Worm (Caenorhabditis elegans) whole organism, L1 larva: ENCODE data around the gene C14A4.7.

ENCODE experiments used
- C04F5.9 ChIP-seq: sonication (generic microtip); optimal IDR thresholded peaks from 2 replicates; lab custom pipeline; 2016; ENCODE audit warnings: missing genetic modification characterization, missing compliant biosample characterization
- aha-1 ChIP-seq: fragments of 150-350 bp; optimal IDR thresholded peaks from 2 replicates; lab custom pipeline; 2014; ENCODE audit warnings: missing biosample characterization, missing genetic modification characterization
- ama-1 ChIP-seq: fragments of 150-350 bp; optimal IDR thresholded peaks from 2 replicates; lab custom pipeline; 2014
- ceh-63 ChIP-seq: fragments of 200-800 bp; sonication (Bioruptor generic); optimal IDR thresholded peaks from 2 replicates; lab custom pipeline; 2018; ENCODE audit warnings: mild to moderate bottlenecking, missing genetic modification characterization, missing compliant biosample characterization
- ceh-88 ChIP-seq: fragments of 200-800 bp; sonication (Bioruptor generic); IDR thresholded peaks from 2 replicates; pipeline ENCODE4 v1.3.6; 2022; ENCODE audit warnings: missing genetic modification characterization, missing compliant biosample characterization
- ceh-90 ChIP-seq: sonication (generic microtip); optimal IDR thresholded peaks from 2 replicates; lab custom pipeline; 2016; ENCODE audit warnings: missing genetic modification characterization, missing compliant biosample characterization
- ces-1 ChIP-seq: fragments of 150-350 bp; optimal IDR thresholded peaks from 2 replicates; lab custom pipeline; 2014; ENCODE audit warnings: missing biosample characterization, missing genetic modification reagents, missing genetic modification characterization
- efl-1 ChIP-seq, 4 experiments: fragments of 150-350 bp; optimal IDR thresholded peaks in 3 of 4; peaks in 1 of 4; 1 replicate in 1 of 4; 2 replicates in 3 of 4; lab custom pipeline; 2014; ENCODE audit warnings: missing biosample characterization in 2 of 4, missing genetic modification characterization in 2 of 4, missing genetic modification reagents in 2 of 4
- egl-27 ChIP-seq, 2 experiments: fragments of 150-350 bp in 1 of 2; sonication (generic microtip); optimal IDR thresholded peaks; 3 replicates each; lab custom pipeline; 2017 to 2018; ENCODE audit warnings: missing biosample characterization in 2 of 2, missing genetic modification characterization in 2 of 2, missing genetic modification reagents in 2 of 2
- ets-5 ChIP-seq: fragments of 200-800 bp; sonication (Bioruptor generic); IDR thresholded peaks from 2 replicates; pipeline ENCODE4 v1.3.6; 2022; ENCODE audit warnings: missing genetic modification characterization, missing compliant biosample characterization
- fkh-4 ChIP-seq: sonication (generic microtip); optimal IDR thresholded peaks from 2 replicates; lab custom pipeline; 2016; ENCODE audit warnings: missing compliant biosample characterization, missing genetic modification characterization, borderline replicate concordance
- fos-1 ChIP-seq: fragments of 150-350 bp; optimal IDR thresholded peaks from 2 replicates; lab custom pipeline; 2014; ENCODE audit warnings: missing biosample characterization, missing genetic modification characterization
- grh-1 ChIP-seq: fragments of 200-800 bp; sonication (Bioruptor generic); IDR thresholded peaks from 2 replicates; pipeline ENCODE4 v1.3.6; 2022; ENCODE audit warnings: missing genetic modification reagents, missing genetic modification characterization, missing compliant biosample characterization
- hlh-17 ChIP-seq: fragments of 200-800 bp; sonication (Bioruptor generic); optimal IDR thresholded peaks from 2 replicates; lab custom pipeline; 2018; ENCODE audit warnings: missing genetic modification characterization, mild to moderate bottlenecking, missing compliant biosample characterization, moderate library complexity, borderline replicate concordance
- hlh-4 ChIP-seq: sonication (generic microtip); optimal IDR thresholded peaks from 2 replicates; lab custom pipeline; 2016; ENCODE audit warnings: mild to moderate bottlenecking, missing genetic modification characterization, missing compliant biosample characterization
- hpl-2 ChIP-seq: fragments of 150-350 bp; optimal IDR thresholded peaks from 2 replicates; lab custom pipeline; 2014; ENCODE audit warnings: missing biosample characterization, missing genetic modification reagents, missing genetic modification characterization
- irx-1 ChIP-seq: sonication (generic microtip); optimal IDR thresholded peaks from 2 replicates; lab custom pipeline; 2016; ENCODE audit warnings: missing genetic modification characterization, missing compliant biosample characterization
- isw-1 ChIP-seq: fragments of 200-800 bp; sonication (Bioruptor generic); IDR thresholded peaks from 2 replicates; pipeline ENCODE4 v1.3.6; 2022; ENCODE audit warnings: missing genetic modification characterization, missing compliant biosample characterization
- lin-13 ChIP-seq: fragments of 150-350 bp; optimal IDR thresholded peaks from 2 replicates; lab custom pipeline; 2014; ENCODE audit warnings: missing biosample characterization, missing genetic modification reagents, missing genetic modification characterization
- lin-14 ChIP-seq: fragments of 200-800 bp; sonication (Bioruptor generic); optimal IDR thresholded peaks from 2 replicates; lab custom pipeline; 2018; ENCODE audit warnings: mild to moderate bottlenecking, missing genetic modification characterization, moderate library complexity, missing compliant biosample characterization
- lin-15B ChIP-seq: fragments of 150-350 bp; sonication (generic microtip); optimal IDR thresholded peaks from 3 replicates; lab custom pipeline; 2014; ENCODE audit warnings: missing biosample characterization, missing genetic modification characterization
- lin-35 ChIP-seq, 2 experiments: fragments of 150-350 bp; optimal IDR thresholded peaks; 2 replicates each; lab custom pipeline; 2014; ENCODE audit warnings: missing biosample characterization in 2 of 2, missing genetic modification characterization in 2 of 2, missing genetic modification reagents in 2 of 2
- lir-3 ChIP-seq: sonication (generic microtip); optimal IDR thresholded peaks from 2 replicates; lab custom pipeline; 2016; ENCODE audit warnings: mild to moderate bottlenecking, missing genetic modification characterization, moderate library complexity, missing compliant biosample characterization; ENCODE audit not compliant: poor library complexity
- lsy-2 ChIP-seq, 2 experiments: fragments of 150-350 bp; optimal IDR thresholded peaks; 2 replicates each; lab custom pipeline; 2014; ENCODE audit warnings: missing biosample characterization in 2 of 2, missing genetic modification characterization in 2 of 2
- mdl-1 ChIP-seq, 2 experiments: fragments of 150-350 bp; optimal IDR thresholded peaks; 2 replicates each; lab custom pipeline; 2014 to 2017; ENCODE audit warnings: missing biosample characterization in 2 of 2, missing genetic modification characterization in 2 of 2, inconsistent platforms in 1 of 2
- nhr-11 ChIP-seq: fragments of 150-350 bp; optimal IDR thresholded peaks from 2 replicates; lab custom pipeline; 2014; ENCODE audit warnings: missing biosample characterization, missing genetic modification characterization
- nhr-20 ChIP-seq: sonication (generic microtip); optimal IDR thresholded peaks from 2 replicates; lab custom pipeline; 2016; ENCODE audit warnings: mild to moderate bottlenecking, missing genetic modification characterization, missing compliant biosample characterization
- nhr-237 ChIP-seq: fragments of 150-350 bp; optimal IDR thresholded peaks from 2 replicates; lab custom pipeline; 2014; ENCODE audit warnings: missing biosample characterization, missing genetic modification characterization
- nhr-28 ChIP-seq: fragments of 150-350 bp; optimal IDR thresholded peaks from 2 replicates; lab custom pipeline; 2014; ENCODE audit warnings: missing biosample characterization, missing genetic modification characterization
- nhr-47 ChIP-seq: sonication (generic microtip); optimal IDR thresholded peaks from 2 replicates; lab custom pipeline; 2016; ENCODE audit warnings: mild to moderate bottlenecking, missing genetic modification characterization, moderate library complexity, missing compliant biosample characterization
- nhr-71 ChIP-seq: sonication (generic microtip); optimal IDR thresholded peaks from 2 replicates; lab custom pipeline; 2016; ENCODE audit warnings: mild to moderate bottlenecking, missing genetic modification characterization, moderate library complexity, missing compliant biosample characterization
- nhr-77 ChIP-seq: fragments of 150-350 bp; optimal IDR thresholded peaks from 2 replicates; lab custom pipeline; 2014; ENCODE audit warnings: missing biosample characterization, missing genetic modification characterization
- nhr-84 ChIP-seq: sonication (generic microtip); optimal IDR thresholded peaks from 2 replicates; lab custom pipeline; 2017; ENCODE audit warnings: missing biosample characterization, missing genetic modification characterization
- nhr-85 ChIP-seq: sonication (generic microtip); peaks from one replicate; lab custom pipeline; 2016; ENCODE audit warnings: missing genetic modification characterization, inconsistent platforms, missing compliant biosample characterization
- nhr-90 ChIP-seq: sonication (generic microtip); optimal IDR thresholded peaks from 2 replicates; lab custom pipeline; 2016; ENCODE audit warnings: mild to moderate bottlenecking, missing genetic modification characterization, missing compliant biosample characterization; ENCODE audit not compliant: poor library complexity
- pax-3 ChIP-seq: fragments of 200-800 bp; sonication (Bioruptor generic); optimal IDR thresholded peaks from 2 replicates; lab custom pipeline; 2018; ENCODE audit warnings: mild to moderate bottlenecking, missing genetic modification characterization, moderate library complexity, missing compliant biosample characterization
- pqm-1 ChIP-seq: sonication (generic microtip); optimal IDR thresholded peaks from 3 replicates; lab custom pipeline; 2017; ENCODE audit warnings: missing biosample characterization, missing genetic modification characterization
- skn-1 ChIP-seq: fragments of 150-350 bp; optimal IDR thresholded peaks from 2 replicates; lab custom pipeline; 2014; ENCODE audit warnings: missing biosample characterization, missing genetic modification characterization
- snpc-4 ChIP-seq: fragments of 150-350 bp; optimal IDR thresholded peaks from 2 replicates; lab custom pipeline; 2014; ENCODE audit warnings: missing biosample characterization, missing genetic modification characterization
- sox-4 ChIP-seq: sonication (generic microtip); optimal IDR thresholded peaks from 2 replicates; lab custom pipeline; 2016; ENCODE audit warnings: missing genetic modification characterization, missing compliant biosample characterization
- sup-37 ChIP-seq: fragments of 200-800 bp; sonication (Bioruptor generic); optimal IDR thresholded peaks from 2 replicates; lab custom pipeline; 2018; ENCODE audit warnings: mild to moderate bottlenecking, missing genetic modification characterization, missing compliant biosample characterization
- swsn-7 ChIP-seq: sonication (generic microtip); optimal IDR thresholded peaks from 2 replicates; lab custom pipeline; 2016; ENCODE audit warnings: missing genetic modification characterization, missing compliant biosample characterization
- tbx-2 ChIP-seq: sonication (generic microtip); optimal IDR thresholded peaks from 2 replicates; lab custom pipeline; 2016; ENCODE audit warnings: missing genetic modification characterization, missing compliant biosample characterization
- tlp-1 ChIP-seq: fragments of 150-350 bp; optimal IDR thresholded peaks from 2 replicates; lab custom pipeline; 2014; ENCODE audit warnings: missing biosample characterization, missing genetic modification characterization
- unc-30 ChIP-seq: sonication (generic microtip); optimal IDR thresholded peaks from 2 replicates; lab custom pipeline; 2017; ENCODE audit warnings: missing biosample characterization, missing genetic modification characterization
- vab-15 ChIP-seq: sonication (generic microtip); optimal IDR thresholded peaks from 2 replicates; lab custom pipeline; 2017; ENCODE audit warnings: missing genotype, mild to moderate bottlenecking, missing genetic modification characterization, missing compliant biosample characterization
- zag-1 ChIP-seq: fragments of 150-350 bp; optimal IDR thresholded peaks from 2 replicates; lab custom pipeline; 2014; ENCODE audit warnings: missing biosample characterization, missing genetic modification characterization
- zip-4 ChIP-seq: fragments of 200-800 bp; sonication (Bioruptor generic); optimal IDR thresholded peaks from 2 replicates; lab custom pipeline; 2018; ENCODE audit warnings: mild to moderate bottlenecking, missing genetic modification characterization, moderate library complexity, missing compliant biosample characterization
- ztf-11 ChIP-seq, 2 experiments: sonication (generic microtip); optimal IDR thresholded peaks; 2 replicates each; lab custom pipeline; 2016 to 2017; ENCODE audit warnings: missing genetic modification characterization in 2 of 2, missing biosample characterization in 1 of 2, missing compliant biosample characterization in 1 of 2
- ztf-4 ChIP-seq: fragments of 150-350 bp; optimal IDR thresholded peaks from 2 replicates; lab custom pipeline; 2014; ENCODE audit warnings: missing biosample characterization, missing genetic modification characterization

The C14A4.7 gene

ce11 chrII:10558345-10558744 is 38.0 kb downstream of the C14A4.7 start (continued):
- peak; percentile 41 to 43 for TF ChIP-seq lsy-2 (tag; optimal IDR thresholded peaks at IDR 0.05; lab: Kevin White, UChicago)
- no peak for TF ChIP-seq nhr-28 (tag; lab: Kevin White, UChicago)
- TF ChIP-seq ama-1 (lab: Kevin White, UChicago) = no peak
- no peak for TF ChIP-seq ceh-63 (GFP tag; lab: Kevin White, UChicago)
- TF ChIP-seq ceh-90 (tag; lab: Kevin White, UChicago) = no peak
- no peak for TF ChIP-seq sox-4 (tag; lab: Kevin White, UChicago)
- peak in 1 of 2 experiments; percentile 87 for TF ChIP-seq mdl-1 (tag; optimal IDR thresholded peaks at IDR 0.05; lab: Kevin White, UChicago)
- TF ChIP-seq, all 84 proteins: peak for 13

ce11 chrII:10557206-10557574 is 39.2 kb downstream of the C14A4.7 start:
- TF ChIP-seq isw-1 (GFP tag; lab: Robert Waterston, UW) (no peak), snpc-4 (tag; lab: Kevin White, UChicago) (peak; percentile 26), ama-1 (lab: Kevin White, UChicago) (peak; percentile 67), nhr-20 (tag; lab: Kevin White, UChicago) (peak; percentile 85), nhr-28 (tag; lab: Kevin White, UChicago) (no peak), C04F5.9 (no peak), swsn-7 (tag; lab: Kevin White, UChicago) (peak; percentile 37), pqm-1 (tag; lab: Kevin White, UChicago) (no peak), lin-15B (tag; lab: Kevin White, UChicago) (no peak), grh-1 (GFP tag; lab: Robert Waterston, UW) (0 out of 2 replicates have a peak, but pooled peaks have one; percentile 28), unc-30 (tag; lab: Kevin White, UChicago) (no peak), nhr-85 (peak; percentile 97), lin-14 (GFP tag; lab: Kevin White, UChicago) (peak; percentile 79), nhr-84 (tag; lab: Kevin White, UChicago) (no peak), hlh-17 (GFP tag; lab: Kevin White, UChicago) (no peak), nhr-11 (tag; lab: Kevin White, UChicago) (no peak), lin-35 (GFP tag; optimal IDR thresholded peaks at IDR 0.05; lab: Kevin White, UChicago) (peak; percentile 30 to 77), vab-15 (tag; lab: Kevin White, UChicago) (no peak), pax-3 (tag; lab: Kevin White, UChicago) (peak; percentile 15), sox-4 (tag; lab: Kevin White, UChicago) (no peak), fkh-4 (tag; lab: Kevin White, UChicago) (no peak), nhr-237 (tag; lab: Kevin White, UChicago) (no peak), tlp-1 (tag; lab: Kevin White, UChicago) (no peak), nhr-71 (tag; lab: Kevin White, UChicago) (peak; percentile 92), zag-1 (no peak), sup-37 (GFP tag; lab: Kevin White, UChicago) (no peak), ceh-88 (GFP tag; lab: Robert Waterston, UW) (no peak), lin-13 (peak; percentile 11), ces-1 (GFP tag; lab: Kevin White, UChicago) (no peak), nhr-90 (tag; lab: Kevin White, UChicago) (peak; percentile 72), lir-3 (tag; lab: Kevin White, UChicago) (peak; percentile 45), egl-27 (tag; optimal IDR thresholded peaks at IDR 0.05; lab: Kevin White, UChicago) (no peak), hpl-2 (GFP tag; lab: Kevin White, UChicago) (no peak), ets-5 (GFP tag; lab: Robert Waterston, UW) (no peak), irx-1 (peak; percentile 53), ceh-90 (tag; lab: Kevin White, UChicago) (no peak), lsy-2 (tag; optimal IDR thresholded peaks at IDR 0.05; lab: Kevin White, UChicago) (peak; percentile 41 to 67), nhr-47 (tag; lab: Kevin White, UChicago) (peak; percentile 41), efl-1 (optimal IDR thresholded peaks at IDR 0.05; lab: Kevin White, UChicago) (peak in 1 of 2 experiments; percentile 26), efl-1 (GFP tag; optimal IDR thresholded peaks at IDR 0.05 in 1 of 2; lab: Kevin White, UChicago) (peak in 1 of 2 experiments; percentile 31), ztf-4 (tag; lab: Kevin White, UChicago) (peak; percentile 21), hlh-4 (no peak), zip-4 (GFP tag; lab: Kevin White, UChicago) (no peak), tbx-2 (tag; lab: Kevin White, UChicago) (peak; percentile 52), fos-1 (tag; lab: Kevin White, UChicago) (peak; percentile 15), aha-1 (tag; lab: Kevin White, UChicago) (no peak), nhr-77 (tag; lab: Kevin White, UChicago) (no peak), skn-1 (tag; lab: Kevin White, UChicago) (peak; percentile 73), ztf-11 (tag; optimal IDR thresholded peaks at IDR 0.05; lab: Kevin White, UChicago) (no peak)
